Worm (Caenorhabditis elegans) whole organism, L4 larva: ENCODE results near the gene Y2H9A.6.

Experiments used
- F10B5.3 ChIP-seq: sonication (generic microtip); optimal IDR thresholded peaks from 2 replicates; lab custom pipeline; 2016; ENCODE audit warnings: mild to moderate bottlenecking, missing genetic modification characterization, missing compliant biosample characterization
- F37D6.2 ChIP-seq: sonication (generic microtip); optimal IDR thresholded peaks from 2 replicates; lab custom pipeline; 2016; ENCODE audit warnings: mild to moderate bottlenecking, missing genetic modification characterization, missing compliant biosample characterization
- R02D3.7 ChIP-seq: fragments of 150-350 bp; sonication (generic microtip); optimal IDR thresholded peaks from 3 replicates; lab custom pipeline; 2014; ENCODE audit warnings: missing biosample characterization, missing genetic modification characterization
- Y48G9A.11 ChIP-seq: fragments of 200-800 bp; sonication (Bioruptor generic); IDR thresholded peaks from 2 replicates; pipeline ENCODE4 v1.3.6; 2022; ENCODE audit warnings: missing genetic modification reagents, missing genetic modification characterization, missing compliant biosample characterization
- ZK546.5 ChIP-seq, 2 experiments: sonication (generic microtip); optimal IDR thresholded peaks; 2 replicates each; lab custom pipeline; 2017; ENCODE audit warnings: missing biosample characterization in 2 of 2, missing genetic modification characterization in 2 of 2
- aly-2 ChIP-seq: sonication (generic microtip); optimal IDR thresholded peaks from 2 replicates; lab custom pipeline; 2018; ENCODE audit warnings: missing biosample characterization, missing genetic modification characterization
- ama-1 ChIP-seq: fragments of 150-350 bp; optimal IDR thresholded peaks from 2 replicates; lab custom pipeline; 2014; ENCODE audit warnings: inconsistent platforms, mixed read lengths
- ceh-20 ChIP-seq: fragments of 200-800 bp; sonication (Bioruptor generic); IDR thresholded peaks from 2 replicates; pipeline ENCODE4 v1.3.6; 2022; ENCODE audit warnings: missing genetic modification reagents, missing genetic modification characterization, missing compliant biosample characterization
- ceh-28 ChIP-seq: fragments of 150-350 bp; optimal IDR thresholded peaks from 2 replicates; lab custom pipeline; 2014; ENCODE audit warnings: missing biosample characterization, missing genetic modification reagents, missing genetic modification characterization
- ceh-82 ChIP-seq: sonication (generic microtip); optimal IDR thresholded peaks from 2 replicates; lab custom pipeline; 2017; ENCODE audit warnings: missing biosample characterization, missing genetic modification characterization
- cey-2 ChIP-seq: sonication (generic microtip); optimal IDR thresholded peaks from 3 replicates; lab custom pipeline; 2017; ENCODE audit warnings: missing genetic modification characterization, mild to moderate bottlenecking, missing compliant biosample characterization, antibody characterized with exemption, borderline replicate concordance; ENCODE audit not compliant: insufficient read depth
- ctbp-1 ChIP-seq: fragments of 200-800 bp; sonication (Bioruptor generic); IDR thresholded peaks from 2 replicates; pipeline ENCODE4 v1.3.6; 2022; ENCODE audit warnings: missing genetic modification reagents, missing genetic modification characterization, missing compliant biosample characterization
- daf-12 ChIP-seq: fragments of 150-350 bp; optimal IDR thresholded peaks from 2 replicates; lab custom pipeline; 2014; ENCODE audit warnings: missing biosample characterization, missing genetic modification reagents, missing genetic modification characterization
- daf-19 ChIP-seq: fragments of 200-800 bp; sonication (Bioruptor generic); conservative IDR thresholded peaks from 2 replicates; pipeline ENCODE4 v1.3.6; 2022; ENCODE audit warnings: missing genetic modification characterization, missing compliant biosample characterization
- daf-8 ChIP-seq: fragments of 200-800 bp; sonication (Bioruptor generic); IDR thresholded peaks from 2 replicates; pipeline ENCODE4 v1.3.6; 2022; ENCODE audit warnings: missing genetic modification characterization, missing compliant biosample characterization
- dmd-6 ChIP-seq: fragments of 200-800 bp; sonication (Bioruptor generic); IDR thresholded peaks from 2 replicates; pipeline ENCODE4 v1.3.6; 2022; ENCODE audit warnings: missing genetic modification reagents, missing genetic modification characterization, missing compliant biosample characterization
- dmd-8 ChIP-seq: fragments of 200-800 bp; sonication (Bioruptor generic); IDR thresholded peaks from 2 replicates; pipeline ENCODE4 v1.3.6; 2022; ENCODE audit warnings: missing genetic modification characterization, missing compliant biosample characterization
- duxl-1 ChIP-seq: sonication (generic microtip); optimal IDR thresholded peaks from 2 replicates; lab custom pipeline; 2016; ENCODE audit warnings: mild to moderate bottlenecking, missing genetic modification characterization, moderate library complexity, missing compliant biosample characterization; ENCODE audit not compliant: poor library complexity
- fkh-10 ChIP-seq: fragments of 150-350 bp; optimal IDR thresholded peaks from 2 replicates; lab custom pipeline; 2014; ENCODE audit warnings: missing biosample characterization, missing genetic modification reagents, missing genetic modification characterization
- hmg-1.1 ChIP-seq: fragments of 200-800 bp; sonication (Bioruptor generic); IDR thresholded peaks from 2 replicates; pipeline ENCODE4 v1.3.6; 2022; ENCODE audit warnings: missing genetic modification reagents, missing genetic modification characterization, missing compliant biosample characterization
- jun-1 ChIP-seq: fragments of 150-350 bp; optimal IDR thresholded peaks from 2 replicates; lab custom pipeline; 2014; ENCODE audit warnings: missing biosample characterization, missing genetic modification reagents, missing genetic modification characterization
- lin-1 ChIP-seq: fragments of 200-800 bp; sonication (Bioruptor generic); IDR thresholded peaks from 2 replicates; pipeline ENCODE4 v1.3.6; 2022; ENCODE audit warnings: missing genetic modification reagents, missing genetic modification characterization, missing compliant biosample characterization
- lin-15B ChIP-seq: fragments of 150-350 bp; sonication (generic microtip); optimal IDR thresholded peaks from 3 replicates; lab custom pipeline; 2014; ENCODE audit warnings: missing biosample characterization, missing genetic modification characterization
- lin-29 ChIP-seq: fragments of 200-800 bp; sonication (Bioruptor generic); IDR thresholded peaks from 2 replicates; pipeline ENCODE4 v1.3.6; 2022; ENCODE audit warnings: missing genetic modification reagents, missing genetic modification characterization, missing compliant biosample characterization
- lin-38 ChIP-seq: fragments of 200-800 bp; sonication (Bioruptor generic); IDR thresholded peaks from 2 replicates; pipeline ENCODE4 v1.3.6; 2022; ENCODE audit warnings: missing genetic modification reagents, missing genetic modification characterization, missing compliant biosample characterization
- lir-3 ChIP-seq: sonication (generic microtip); optimal IDR thresholded peaks from 2 replicates; lab custom pipeline; 2016; ENCODE audit warnings: mild to moderate bottlenecking, missing genetic modification characterization, missing compliant biosample characterization
- madf-5 ChIP-seq, 2 experiments: fragments of 200-800 bp; sonication (Bioruptor generic); IDR thresholded peaks; 2 replicates each; pipeline ENCODE4 v1.3.6; 2022; ENCODE audit warnings: missing compliant biosample characterization in 2 of 2, missing genetic modification characterization in 2 of 2
- mdl-1 ChIP-seq, 2 experiments: fragments of 150-350 bp in 1 of 2; sonication (generic microtip) in 1 of 2; optimal IDR thresholded peaks; 2 replicates each; lab custom pipeline; 2014 to 2017; ENCODE audit warnings: missing biosample characterization in 2 of 2, missing genetic modification characterization in 2 of 2
- mdt-29 ChIP-seq: fragments of 200-800 bp; sonication (Bioruptor generic); IDR thresholded peaks from 2 replicates; pipeline ENCODE4 v1.3.6; 2022; ENCODE audit warnings: missing genetic modification reagents, missing genetic modification characterization, missing compliant biosample characterization
- mep-1 ChIP-seq: fragments of 150-350 bp; sonication (generic microtip); optimal IDR thresholded peaks from 3 replicates; lab custom pipeline; 2014; ENCODE audit warnings: missing biosample characterization, missing genetic modification characterization
- mes-2 ChIP-seq: sonication (generic microtip); optimal IDR thresholded peaks from 2 replicates; lab custom pipeline; 2016; ENCODE audit warnings: missing genotype, mild to moderate bottlenecking, missing genetic modification characterization, missing compliant biosample characterization; ENCODE audit not compliant: poor library complexity, severe bottlenecking
- mxl-3 ChIP-seq: fragments of 200-800 bp; sonication (Bioruptor generic); optimal IDR thresholded peaks from 2 replicates; lab custom pipeline; 2018; ENCODE audit warnings: mild to moderate bottlenecking, missing genetic modification characterization, missing compliant biosample characterization
- nhr-111 ChIP-seq: fragments of 200-800 bp; sonication (Bioruptor generic); optimal IDR thresholded peaks from 2 replicates; lab custom pipeline; 2018; ENCODE audit warnings: mild to moderate bottlenecking, missing genetic modification characterization, missing compliant biosample characterization
- nhr-28 ChIP-seq: fragments of 150-350 bp; optimal IDR thresholded peaks from 2 replicates; lab custom pipeline; 2014; ENCODE audit warnings: missing biosample characterization, missing genetic modification characterization
- nhr-41 ChIP-seq: fragments of 200-800 bp; sonication (Bioruptor generic); IDR thresholded peaks from 2 replicates; pipeline ENCODE4 v1.3.6; 2022; ENCODE audit warnings: missing genetic modification reagents, missing genetic modification characterization, missing compliant biosample characterization
- nhr-42 ChIP-seq: fragments of 200-800 bp; sonication (Bioruptor generic); IDR thresholded peaks from 2 replicates; pipeline ENCODE4 v1.3.6; 2022; ENCODE audit warnings: missing genetic modification characterization, missing compliant biosample characterization
- nhr-48 ChIP-seq: sonication (generic microtip); optimal IDR thresholded peaks from 2 replicates; lab custom pipeline; 2016; ENCODE audit warnings: mild to moderate bottlenecking, missing genetic modification characterization, missing compliant biosample characterization
- nhr-6 ChIP-seq: fragments of 150-350 bp; optimal IDR thresholded peaks from 2 replicates; lab custom pipeline; 2014; ENCODE audit warnings: missing biosample characterization, missing genetic modification characterization
- nhr-76 ChIP-seq: fragments of 150-350 bp; optimal IDR thresholded peaks from 2 replicates; lab custom pipeline; 2014; ENCODE audit warnings: missing biosample characterization, missing genetic modification characterization
- rbr-2 ChIP-seq: sonication (generic microtip); optimal IDR thresholded peaks from 2 replicates; lab custom pipeline; 2016; ENCODE audit warnings: missing genotype, missing genetic modification characterization, missing compliant biosample characterization
- set-16 ChIP-seq: fragments of 200-800 bp; sonication (Bioruptor generic); IDR thresholded peaks from 2 replicates; pipeline ENCODE4 v1.3.6; 2022; ENCODE audit warnings: missing genetic modification reagents, missing genetic modification characterization, missing compliant biosample characterization
- skn-1 ChIP-seq: fragments of 150-350 bp; optimal IDR thresholded peaks from 2 replicates; lab custom pipeline; 2014; ENCODE audit warnings: missing biosample characterization, missing genetic modification characterization
- spr-1 ChIP-seq: sonication (generic microtip); optimal IDR thresholded peaks from 2 replicates; lab custom pipeline; 2016; ENCODE audit warnings: mild to moderate bottlenecking, missing genetic modification characterization, missing compliant biosample characterization
- spr-3 ChIP-seq: fragments of 200-800 bp; sonication (Bioruptor generic); optimal IDR thresholded peaks from 2 replicates; lab custom pipeline; 2018; ENCODE audit warnings: mild to moderate bottlenecking, missing genetic modification characterization, missing compliant biosample characterization
- tag-97 ChIP-seq: fragments of 200-800 bp; sonication (Bioruptor generic); IDR thresholded peaks from 2 replicates; pipeline ENCODE4 v1.3.6; 2022; ENCODE audit warnings: missing genetic modification characterization, missing compliant biosample characterization
- unc-130 ChIP-seq: sonication (generic microtip); optimal IDR thresholded peaks from 2 replicates; lab custom pipeline; 2016; ENCODE audit warnings: missing genetic modification reagents, missing genetic modification characterization, missing compliant biosample characterization
- zag-1 ChIP-seq: fragments of 150-350 bp; optimal IDR thresholded peaks from 2 replicates; lab custom pipeline; 2014; ENCODE audit warnings: missing biosample characterization, missing genetic modification characterization
- zfp-2 ChIP-seq: sonication (generic microtip); optimal IDR thresholded peaks from 2 replicates; lab custom pipeline; 2016; ENCODE audit warnings: mild to moderate bottlenecking, missing genetic modification characterization, missing compliant biosample characterization
- zfp-3 ChIP-seq: fragments of 200-800 bp; sonication (Bioruptor generic); conservative IDR thresholded peaks from 2 replicates; pipeline ENCODE4 v1.3.6; 2022; ENCODE audit warnings: missing genetic modification reagents, missing genetic modification characterization, missing compliant biosample characterization
- zip-11 ChIP-seq: fragments of 200-800 bp; sonication (Bioruptor generic); IDR thresholded peaks from 2 replicates; pipeline ENCODE4 v1.3.6; 2022; ENCODE audit warnings: missing genetic modification characterization, missing compliant biosample characterization
- ztf-7 ChIP-seq: fragments of 150-350 bp; optimal IDR thresholded peaks from 2 replicates; lab custom pipeline; 2014; ENCODE audit warnings: missing biosample characterization, missing genetic modification characterization

Gene Y2H9A.6

DNA sequence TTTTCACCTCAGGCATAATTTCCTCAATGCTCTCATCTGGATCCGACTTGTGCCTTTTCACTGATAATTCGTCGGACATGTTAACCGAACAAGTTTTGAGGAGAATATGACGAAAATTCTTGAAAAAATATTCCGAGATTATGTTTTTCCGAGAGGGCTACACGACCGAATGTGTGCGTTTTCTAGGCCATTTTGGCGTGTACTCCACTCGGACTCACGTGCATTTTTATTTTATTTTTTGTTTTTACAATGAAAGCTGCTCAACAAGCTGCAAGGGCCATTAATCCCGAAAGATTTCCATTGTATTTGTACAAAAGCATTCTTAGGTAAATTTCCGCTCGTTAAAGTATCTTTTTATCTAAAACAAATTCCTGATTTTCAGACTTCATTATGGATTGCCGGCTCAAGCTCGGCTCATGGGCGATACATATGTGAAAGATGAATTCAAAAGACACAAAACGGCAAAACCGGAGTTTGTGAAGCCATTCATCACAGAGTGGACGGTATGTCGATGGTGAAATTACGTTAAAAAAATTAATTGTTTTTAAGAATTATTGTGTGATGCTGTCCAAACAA lies 24.6 kb downstream of the Y2H9A.6 start, which contains the start of the genes F25H9.6 and F25H9.7 (continued):
- TF ChIP-seq lin-15B (tag; lab: Kevin White, UChicago) (no peak), ama-1 (no peak), tag-97 (GFP tag; lab: Robert Waterston, UW) (peak; percentile 90; the same call in 1 of the 2 replicates), ZK546.5 (tag; optimal IDR thresholded peaks at IDR 0.05; lab: Kevin White, UChicago) (no peak), madf-5 (GFP tag; IDR thresholded peaks at IDR 0.05; lab: Robert Waterston, UW) (peak in 1 of 2 experiments; percentile 40; a peak in 1 of 4 replicates), spr-3 (GFP tag; lab: Kevin White, UChicago) (peak; percentile 53), skn-1 (tag; lab: Kevin White, UChicago) (no peak), nhr-28 (tag; lab: Kevin White, UChicago) (peak; percentile 13), nhr-76 (no peak), mes-2 (tag; lab: Kevin White, UChicago) (peak; percentile 100), nhr-41 (GFP tag; lab: Robert Waterston, UW) (no peak), zfp-2 (tag; lab: Kevin White, UChicago) (no peak), hmg-1.1 (peak; percentile 50; the same call in 1 of the 2 replicates), R02D3.7 (no peak), zfp-3 (GFP tag; lab: Robert Waterston, UW) (peak; percentile 62; the same call in 1 of the 2 replicates), duxl-1 (tag; lab: Kevin White, UChicago) (peak; percentile 88), lir-3 (tag; lab: Kevin White, UChicago) (peak; percentile 1), mxl-3 (GFP tag; lab: Kevin White, UChicago) (peak; percentile 71), set-16 (GFP tag; lab: Robert Waterston, UW) (no peak), aly-2 (tag; lab: Kevin White, UChicago) (no peak), ceh-28 (tag; lab: Kevin White, UChicago) (no peak), fkh-10 (GFP tag; lab: Kevin White, UChicago) (no peak), daf-19 (GFP tag; lab: Robert Waterston, UW) (0 out of 2 replicates have a peak, but pooled peaks have one; percentile 33), daf-8 (no peak), zip-11 (GFP tag; lab: Robert Waterston, UW) (no peak), spr-1 (tag; lab: Kevin White, UChicago) (peak; percentile 59), lin-1 (no peak), nhr-6 (peak; percentile 93), Y48G9A.11 (peak; percentile 94), F10B5.3 (tag; lab: Kevin White, UChicago) (peak; percentile 44), nhr-42 (GFP tag; lab: Robert Waterston, UW) (no peak), dmd-8 (GFP tag; lab: Robert Waterston, UW) (0 out of 2 replicates have a peak, but pooled peaks have one; percentile 12), lin-29 (GFP tag; lab: Robert Waterston, UW) (no peak), lin-38 (peak; percentile 79), ceh-82 (tag; lab: Kevin White, UChicago) (no peak), ztf-7 (peak; percentile 65), ceh-20 (GFP tag; lab: Robert Waterston, UW) (peak; percentile 83), zag-1 (tag; lab: Kevin White, UChicago) (no peak), jun-1 (tag; lab: Kevin White, UChicago) (no peak), mep-1 (tag; lab: Kevin White, UChicago) (peak; percentile 65), unc-130 (GFP tag; lab: Kevin White, UChicago) (peak; percentile 97), cey-2 (no peak), rbr-2 (peak; percentile 81), mdt-29 (GFP tag; lab: Robert Waterston, UW) (peak; percentile 69; the same call in 1 of the 2 replicates), daf-12 (tag; lab: Kevin White, UChicago) (no peak), ctbp-1 (no peak), nhr-111 (GFP tag; lab: Kevin White, UChicago) (peak; percentile 45), dmd-6 (GFP tag; lab: Robert Waterston, UW) (peak; percentile 93), F37D6.2 (tag; lab: Kevin White, UChicago) (peak; percentile 70), nhr-48 (tag; lab: Kevin White, UChicago) (peak; percentile 38), mdl-1 (tag; optimal IDR thresholded peaks at IDR 0.05; lab: Kevin White, UChicago) (peak; percentile 72 to 91)
